Worm (Caenorhabditis elegans) whole organism, L1 larva: ENCODE results near the gene wht-7.

Experiments used
- fkh-10 ChIP-seq: sonication (generic microtip); optimal IDR thresholded peaks from 2 replicates; lab custom pipeline; 2017; ENCODE audit warnings: missing biosample characterization, missing genetic modification reagents, missing genetic modification characterization
- hlh-4 ChIP-seq: sonication (generic microtip); optimal IDR thresholded peaks from 2 replicates; lab custom pipeline; 2016; ENCODE audit warnings: mild to moderate bottlenecking, missing genetic modification characterization, missing compliant biosample characterization
- lin-13 ChIP-seq: fragments of 150-350 bp; optimal IDR thresholded peaks from 2 replicates; lab custom pipeline; 2014; ENCODE audit warnings: missing biosample characterization, missing genetic modification reagents, missing genetic modification characterization
- lin-35 ChIP-seq, 2 experiments: fragments of 150-350 bp; optimal IDR thresholded peaks; 2 replicates each; lab custom pipeline; 2014; ENCODE audit warnings: missing biosample characterization in 2 of 2, missing genetic modification characterization in 2 of 2, missing genetic modification reagents in 2 of 2
- nhr-237 ChIP-seq: fragments of 150-350 bp; optimal IDR thresholded peaks from 2 replicates; lab custom pipeline; 2014; ENCODE audit warnings: missing biosample characterization, missing genetic modification characterization
- tbx-2 ChIP-seq: sonication (generic microtip); optimal IDR thresholded peaks from 2 replicates; lab custom pipeline; 2016; ENCODE audit warnings: missing genetic modification characterization, missing compliant biosample characterization
- unc-62 ChIP-seq: fragments of 150-350 bp; optimal IDR thresholded peaks from 2 replicates; lab custom pipeline; 2014; ENCODE audit warnings: missing biosample characterization, missing genetic modification reagents, missing genetic modification characterization

DNA sequence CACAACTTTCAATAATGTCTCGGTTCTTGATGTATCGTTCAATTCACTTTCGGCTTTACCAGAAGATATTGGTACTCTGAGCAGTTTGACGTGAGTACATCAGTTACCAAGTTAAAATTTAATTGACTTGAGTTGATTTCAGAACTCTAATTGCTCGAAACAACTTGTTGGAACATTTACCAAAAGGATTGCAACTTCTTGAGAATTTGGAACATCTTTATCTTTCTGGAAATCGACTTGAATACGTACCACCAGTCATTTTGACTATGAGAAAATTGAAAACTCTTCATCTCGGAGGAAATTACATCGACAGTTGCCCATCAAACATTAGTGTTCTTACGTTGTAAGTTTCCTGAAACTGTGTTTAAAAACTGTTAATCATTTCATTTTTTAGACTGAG is 2.6 kb downstream of the wht-7 start:
- TF ChIP-seq unc-62 (GFP tag; lab: Kevin White, UChicago) (no peak), fkh-10 (no peak), tbx-2 (tag; lab: Kevin White, UChicago) (no peak), lin-13 (GFP tag; lab: Kevin White, UChicago) (no peak), nhr-237 (tag; lab: Kevin White, UChicago) (no peak), hlh-4 (no peak), lin-35 (GFP tag; optimal IDR thresholded peaks at IDR 0.05; lab: Kevin White, UChicago) (no peak)
